Worm (Caenorhabditis elegans) whole organism, young adult: ENCODE data around the gene srw-4.

ENCODE experiments used
- B0336.3 ChIP-seq: fragments of 200-800 bp; sonication (Bioruptor generic); IDR thresholded peaks from 2 replicates; pipeline ENCODE4 v1.3.6; 2022; ENCODE audit warnings: missing genetic modification characterization, missing compliant biosample characterization
- F22D6.2 ChIP-seq: sonication (generic microtip); optimal IDR thresholded peaks from 2 replicates; lab custom pipeline; 2016; ENCODE audit warnings: mild to moderate bottlenecking, missing genetic modification characterization, missing compliant biosample characterization
- F57C9.4 ChIP-seq: sonication (generic microtip); optimal IDR thresholded peaks from 2 replicates; lab custom pipeline; 2017; ENCODE audit warnings: mild to moderate bottlenecking, missing genetic modification characterization, missing compliant biosample characterization
- K11D2.4 ChIP-seq: fragments of 200-800 bp; sonication (Bioruptor generic); IDR thresholded peaks from 2 replicates; pipeline ENCODE4 v1.3.6; 2022; ENCODE audit warnings: missing genetic modification reagents, missing genetic modification characterization, missing compliant biosample characterization
- T26A5.8 ChIP-seq: sonication (generic microtip); optimal IDR thresholded peaks from 2 replicates; lab custom pipeline; 2016; ENCODE audit warnings: missing genetic modification characterization, missing compliant biosample characterization
- Y56A3A.18 ChIP-seq: fragments of 200-800 bp; sonication (Bioruptor generic); IDR thresholded peaks from 2 replicates; pipeline ENCODE4 v1.3.6; 2022; ENCODE audit warnings: missing genetic modification reagents, missing genetic modification characterization, missing compliant biosample characterization
- Y67H2A.10 ChIP-seq: fragments of 200-800 bp; sonication (Bioruptor generic); conservative IDR thresholded peaks from 2 replicates; pipeline ENCODE4 v1.3.6; 2022; ENCODE audit warnings: missing genetic modification reagents, missing genetic modification characterization, missing compliant biosample characterization
- Y79H2A.3 ChIP-seq: fragments of 200-800 bp; sonication (Bioruptor generic); conservative IDR thresholded peaks from 2 replicates; pipeline ENCODE4 v1.3.6; 2022; ENCODE audit warnings: missing genetic modification reagents, missing genetic modification characterization, missing compliant biosample characterization
- atf-7 ChIP-seq: sonication (generic microtip); optimal IDR thresholded peaks from 2 replicates; lab custom pipeline; 2017; ENCODE audit warnings: mild to moderate bottlenecking, missing genetic modification characterization, missing compliant biosample characterization
- attf-3 ChIP-seq: fragments of 200-800 bp; sonication (Bioruptor generic); conservative IDR thresholded peaks from 2 replicates; pipeline ENCODE4 v1.3.6; 2022; ENCODE audit warnings: missing genetic modification reagents, missing genetic modification characterization, missing compliant biosample characterization
- bed-2 ChIP-seq: fragments of 200-800 bp; sonication (Bioruptor generic); IDR thresholded peaks from 2 replicates; pipeline ENCODE4 v1.3.6; 2022; ENCODE audit warnings: missing genetic modification reagents, missing genetic modification characterization, missing compliant biosample characterization
- ceh-91 ChIP-seq: fragments of 200-800 bp; sonication (Bioruptor generic); IDR thresholded peaks from 2 replicates; pipeline ENCODE4 v1.3.6; 2022; ENCODE audit warnings: missing genetic modification reagents, missing genetic modification characterization, missing compliant biosample characterization
- chd-7 ChIP-seq: sonication (generic microtip); optimal IDR thresholded peaks from 2 replicates; lab custom pipeline; 2016; ENCODE audit warnings: mild to moderate bottlenecking, missing genetic modification characterization, moderate library complexity, missing compliant biosample characterization
- dpff-1 ChIP-seq: sonication (generic microtip); optimal IDR thresholded peaks from 2 replicates; lab custom pipeline; 2017; ENCODE audit warnings: mild to moderate bottlenecking, missing genetic modification characterization, missing compliant biosample characterization
- egl-18 ChIP-seq: fragments of 200-800 bp; sonication (Bioruptor generic); IDR thresholded peaks from 2 replicates; pipeline ENCODE4 v1.3.6; 2022; ENCODE audit warnings: missing genetic modification reagents, missing genetic modification characterization, missing compliant biosample characterization
- egrh-3 ChIP-seq: fragments of 200-800 bp; sonication (Bioruptor generic); IDR thresholded peaks from 2 replicates; pipeline ENCODE4 v1.3.6; 2022; ENCODE audit warnings: missing genetic modification reagents, missing genetic modification characterization, missing compliant biosample characterization
- ets-4 ChIP-seq: fragments of 200-800 bp; sonication (Bioruptor generic); optimal IDR thresholded peaks from 2 replicates; lab custom pipeline; 2018; ENCODE audit warnings: mild to moderate bottlenecking, missing genetic modification characterization, missing compliant biosample characterization
- lag-1 ChIP-seq: fragments of 200-800 bp; sonication (Bioruptor generic); IDR thresholded peaks from 2 replicates; pipeline ENCODE4 v1.3.6; 2022; ENCODE audit warnings: missing genetic modification reagents, missing genetic modification characterization, missing compliant biosample characterization
- let-607 ChIP-seq, 2 experiments: fragments of 200-800 bp in 1 of 2; sonication (Bioruptor generic) in 1 of 2; sonication (generic microtip) in 1 of 2; optimal IDR thresholded peaks; 2 replicates each; lab custom pipeline; 2016 to 2018; ENCODE audit warnings: mild to moderate bottlenecking in 2 of 2, missing compliant biosample characterization in 2 of 2, missing genetic modification characterization in 2 of 2, moderate library complexity in 2 of 2, missing genotype in 1 of 2
- lin-26 ChIP-seq: fragments of 200-800 bp; sonication (Bioruptor generic); IDR thresholded peaks from 2 replicates; pipeline ENCODE4 v1.3.6; 2022; ENCODE audit warnings: missing genetic modification reagents, missing genetic modification characterization, missing compliant biosample characterization
- lir-1 ChIP-seq: fragments of 200-800 bp; sonication (Bioruptor generic); conservative IDR thresholded peaks from 2 replicates; pipeline ENCODE4 v1.3.6; 2022; ENCODE audit warnings: missing genetic modification reagents, missing genetic modification characterization, missing compliant biosample characterization
- lsl-1 ChIP-seq: fragments of 200-800 bp; sonication (Bioruptor generic); optimal IDR thresholded peaks from 2 replicates; lab custom pipeline; 2018; ENCODE audit warnings: mild to moderate bottlenecking, missing genetic modification characterization, moderate library complexity, missing compliant biosample characterization
- madf-10 ChIP-seq: sonication (generic microtip); optimal IDR thresholded peaks from 2 replicates; lab custom pipeline; 2016; ENCODE audit warnings: mild to moderate bottlenecking, missing genetic modification characterization, missing compliant biosample characterization
- madf-8 ChIP-seq: fragments of 200-800 bp; sonication (Bioruptor generic); conservative IDR thresholded peaks from 2 replicates; pipeline ENCODE4 v1.3.6; 2022; ENCODE audit warnings: missing genetic modification reagents, missing genetic modification characterization, missing compliant biosample characterization
- nfya-1 ChIP-seq: sonication (generic microtip); optimal IDR thresholded peaks from 2 replicates; lab custom pipeline; 2017; ENCODE audit warnings: antibody characterized with exemption, missing compliant biosample characterization, missing genetic modification characterization, borderline replicate concordance; ENCODE audit not compliant: insufficient read depth
- nhr-179 ChIP-seq: sonication (generic microtip); optimal IDR thresholded peaks from 2 replicates; lab custom pipeline; 2016; ENCODE audit warnings: mild to moderate bottlenecking, missing genetic modification characterization, missing compliant biosample characterization
- nhr-27 ChIP-seq: fragments of 200-800 bp; sonication (Bioruptor generic); optimal IDR thresholded peaks from 2 replicates; lab custom pipeline; 2018; ENCODE audit warnings: mild to moderate bottlenecking, missing genetic modification characterization, moderate library complexity, missing compliant biosample characterization
- nhr-80 ChIP-seq: sonication (generic microtip); optimal IDR thresholded peaks from 2 replicates; lab custom pipeline; 2016; ENCODE audit warnings: missing genetic modification characterization, missing compliant biosample characterization
- nhr-90 ChIP-seq: sonication (generic microtip); optimal IDR thresholded peaks from 2 replicates; lab custom pipeline; 2016; ENCODE audit warnings: missing genotype, mild to moderate bottlenecking, missing genetic modification characterization, missing compliant biosample characterization
- pbrm-1 ChIP-seq: fragments of 200-800 bp; sonication (Bioruptor generic); IDR thresholded peaks from 2 replicates; pipeline ENCODE4 v1.3.6; 2022; ENCODE audit warnings: missing genetic modification reagents, missing genetic modification characterization, missing compliant biosample characterization
- sdz-38 ChIP-seq: sonication (generic microtip); optimal IDR thresholded peaks from 2 replicates; lab custom pipeline; 2016; ENCODE audit warnings: missing genotype, missing genetic modification characterization, missing compliant biosample characterization
- sea-2 ChIP-seq: fragments of 200-800 bp; sonication (Bioruptor generic); IDR thresholded peaks from 2 replicates; pipeline ENCODE4 v1.3.6; 2022; ENCODE audit warnings: missing genetic modification characterization, missing compliant biosample characterization
- snpc-3.4 ChIP-seq: sonication (generic microtip); optimal IDR thresholded peaks from 2 replicates; lab custom pipeline; 2017; ENCODE audit warnings: missing genetic modification characterization, mild to moderate bottlenecking, missing compliant biosample characterization, antibody characterized with exemption, moderate library complexity, missing genotype, missing genetic modification reagents
- tlf-1 ChIP-seq: fragments of 200-800 bp; sonication (Bioruptor generic); optimal IDR thresholded peaks from 2 replicates; lab custom pipeline; 2018; ENCODE audit warnings: mild to moderate bottlenecking, missing genetic modification characterization, missing compliant biosample characterization
- unc-130 ChIP-seq: sonication (generic microtip); optimal IDR thresholded peaks from 2 replicates; lab custom pipeline; 2016; ENCODE audit warnings: missing genetic modification reagents, missing genetic modification characterization, missing compliant biosample characterization
- ztf-25 ChIP-seq: fragments of 200-800 bp; sonication (Bioruptor generic); IDR thresholded peaks from 2 replicates; pipeline ENCODE4 v1.3.6; 2022; ENCODE audit warnings: missing genetic modification reagents, missing genetic modification characterization, missing compliant biosample characterization
- ztf-6 ChIP-seq: fragments of 200-800 bp; sonication (Bioruptor generic); IDR thresholded peaks from 2 replicates; pipeline ENCODE4 v1.3.6; 2022; ENCODE audit warnings: missing genetic modification reagents, missing genetic modification characterization, missing compliant biosample characterization

The srw-4 gene

ce11 chrV:2861505-2861904 lies 27.1 kb downstream of the srw-4 start, which contains the start of gene srh-270:
Gene srh-270, minus strand, starts transcription at chrV:2861605.
- no peak for TF ChIP-seq nhr-90 (tag; lab: Kevin White, UChicago)
- TF ChIP-seq egl-18: no peak
- TF ChIP-seq Y79H2A.3 (GFP tag; lab: Robert Waterston, UW): no peak
- TF ChIP-seq sdz-38 (tag; lab: Kevin White, UChicago): no peak
- TF ChIP-seq madf-10 (tag; lab: Kevin White, UChicago): no peak
- TF ChIP-seq ztf-6 (GFP tag; lab: Robert Waterston, UW): no peak
- TF ChIP-seq lin-26 (GFP tag; lab: Robert Waterston, UW): no peak
- TF ChIP-seq attf-3 (GFP tag; lab: Robert Waterston, UW): no peak
- TF ChIP-seq chd-7 (tag; lab: Kevin White, UChicago): no peak
- TF ChIP-seq ceh-91 (GFP tag; lab: Robert Waterston, UW): no peak
- TF ChIP-seq nhr-27 (tag; lab: Kevin White, UChicago): no peak
- TF ChIP-seq pbrm-1 (GFP tag; lab: Robert Waterston, UW): no peak
- TF ChIP-seq nhr-179: no peak
- no peak for TF ChIP-seq sea-2
- no peak for TF ChIP-seq nfya-1 (tag; lab: Kevin White, UChicago)
- no peak for TF ChIP-seq lsl-1 (GFP tag; lab: Kevin White, UChicago)

- no peak for TF ChIP-seq sea-2
- TF ChIP-seq bed-2: no peak
These were observed 28.8 kb downstream of the srw-4 start, which contains the start of gene srj-54 for ce11 chrV:2859738-2860137. Gene srj-54, minus strand, starts transcription at chrV:2859838.

- TF ChIP-seq Y56A3A.18 (no peak), madf-8 (GFP tag; lab: Robert Waterston, UW) (no peak), F22D6.2 (tag; lab: Kevin White, UChicago) (no peak)
These were observed 30.7 kb downstream of the srw-4 start, which contains the start of gene srj-55 for ce11 chrV:2857842-2858241. Gene srj-55, minus strand, starts transcription at chrV:2857942.

- no peak for TF ChIP-seq K11D2.4
These were observed 33.1 kb downstream of the srw-4 start, which contains the start of gene srj-57 for ce11 chrV:2855473-2855872. Gene srj-57, minus strand, starts transcription at chrV:2855573.

- no peak for TF ChIP-seq Y67H2A.10 (GFP tag; lab: Robert Waterston, UW)
- no peak for TF ChIP-seq snpc-3.4
- no peak for TF ChIP-seq tlf-1
- TF ChIP-seq egrh-3: no peak
- TF ChIP-seq bed-2: no peak
- TF ChIP-seq lag-1: no peak
- TF ChIP-seq nhr-80 (tag; lab: Kevin White, UChicago): peak; percentile 48
These were observed 39.5 kb downstream of the srw-4 start, which contains the start of gene ugt-53 for ce11 chrV:2849071-2849470. Gene ugt-53, plus strand, starts transcription at chrV:2849343.

- TF ChIP-seq F57C9.4 (tag; lab: Kevin White, UChicago) (no peak), nhr-179 (no peak), nhr-90 (tag; lab: Kevin White, UChicago) (no peak), lir-1 (GFP tag; lab: Robert Waterston, UW) (no peak), T26A5.8 (tag; lab: Kevin White, UChicago) (no peak), dpff-1 (tag; lab: Kevin White, UChicago) (no peak), B0336.3 (GFP tag; lab: Robert Waterston, UW) (no peak), atf-7 (no peak), madf-10 (tag; lab: Kevin White, UChicago) (no peak), unc-130 (GFP tag; lab: Kevin White, UChicago) (no peak), ztf-25 (no peak), let-607 (tag; optimal IDR thresholded peaks at IDR 0.05; lab: Kevin White, UChicago) (no peak), ets-4 (GFP tag; lab: Kevin White, UChicago) (no peak)
These were observed 40.2 kb downstream of the srw-4 start, which contains the start of gene srj-49 for ce11 chrV:2848290-2848937. Gene srj-49, minus strand, starts transcription at chrV:2848340.
